Worm (Caenorhabditis elegans) whole organism, L4 larva: Measurements from ENCODE around the gene B0395.3.

Source experiments
- F10B5.3 ChIP-seq: sonication (generic microtip); optimal IDR thresholded peaks from 2 replicates; lab custom pipeline; 2016; ENCODE audit warnings: mild to moderate bottlenecking, missing genetic modification characterization, missing compliant biosample characterization
- F37D6.2 ChIP-seq: sonication (generic microtip); optimal IDR thresholded peaks from 2 replicates; lab custom pipeline; 2016; ENCODE audit warnings: mild to moderate bottlenecking, missing genetic modification characterization, missing compliant biosample characterization
- F49E8.2 ChIP-seq: sonication (generic microtip); optimal IDR thresholded peaks from 2 replicates; lab custom pipeline; 2016; ENCODE audit warnings: missing compliant biosample characterization, mild to moderate bottlenecking, missing genetic modification characterization, borderline replicate concordance
- R02D3.7 ChIP-seq: fragments of 150-350 bp; sonication (generic microtip); optimal IDR thresholded peaks from 3 replicates; lab custom pipeline; 2014; ENCODE audit warnings: missing biosample characterization, missing genetic modification characterization
- Y105C5A.15 ChIP-seq: fragments of 200-800 bp; sonication (Bioruptor generic); IDR thresholded peaks from 2 replicates; pipeline ENCODE4 v1.3.6; 2022; ENCODE audit warnings: missing genetic modification characterization, missing compliant biosample characterization
- aha-1 ChIP-seq: fragments of 150-350 bp; peaks from one replicate; lab custom pipeline; 2014; ENCODE audit warnings: missing biosample characterization, missing genetic modification characterization
- aly-2 ChIP-seq: sonication (generic microtip); optimal IDR thresholded peaks from 2 replicates; lab custom pipeline; 2018; ENCODE audit warnings: missing biosample characterization, missing genetic modification characterization
- arid-1 ChIP-seq: fragments of 200-800 bp; sonication (Bioruptor generic); conservative IDR thresholded peaks from 2 replicates; pipeline ENCODE4 v1.3.6; 2022; ENCODE audit warnings: missing genetic modification reagents, missing genetic modification characterization, missing compliant biosample characterization
- ceh-32 ChIP-seq: sonication (generic microtip); optimal IDR thresholded peaks from 2 replicates; lab custom pipeline; 2016; ENCODE audit warnings: mild to moderate bottlenecking, missing genetic modification characterization, missing compliant biosample characterization; ENCODE audit not compliant: poor library complexity
- ceh-82 ChIP-seq: sonication (generic microtip); optimal IDR thresholded peaks from 2 replicates; lab custom pipeline; 2017; ENCODE audit warnings: missing biosample characterization, missing genetic modification characterization
- daf-16 ChIP-seq, 3 experiments: sonication (generic microtip); optimal IDR thresholded peaks; 2 replicates each; lab custom pipeline; 2016 to 2017; ENCODE audit warnings: missing genetic modification characterization in 3 of 3, missing genetic modification reagents in 3 of 3, mild to moderate bottlenecking in 2 of 3, missing compliant biosample characterization in 2 of 3, missing biosample characterization in 1 of 3, moderate library complexity in 1 of 3
- daf-19 ChIP-seq: fragments of 200-800 bp; sonication (Bioruptor generic); conservative IDR thresholded peaks from 2 replicates; pipeline ENCODE4 v1.3.6; 2022; ENCODE audit warnings: missing genetic modification characterization, missing compliant biosample characterization
- daf-8 ChIP-seq: fragments of 200-800 bp; sonication (Bioruptor generic); IDR thresholded peaks from 2 replicates; pipeline ENCODE4 v1.3.6; 2022; ENCODE audit warnings: missing genetic modification characterization, missing compliant biosample characterization
- dmd-8 ChIP-seq: fragments of 200-800 bp; sonication (Bioruptor generic); IDR thresholded peaks from 2 replicates; pipeline ENCODE4 v1.3.6; 2022; ENCODE audit warnings: missing genetic modification characterization, missing compliant biosample characterization
- dmd-9 ChIP-seq: fragments of 200-800 bp; sonication (Bioruptor generic); IDR thresholded peaks from 2 replicates; pipeline ENCODE4 v1.3.6; 2022; ENCODE audit warnings: missing genetic modification reagents, missing genetic modification characterization, missing compliant biosample characterization
- dve-1 ChIP-seq: sonication (generic microtip); optimal IDR thresholded peaks from 2 replicates; lab custom pipeline; 2017; ENCODE audit warnings: antibody characterized with exemption, mild to moderate bottlenecking, missing genetic modification characterization, missing compliant biosample characterization; ENCODE audit not compliant: insufficient read depth
- egl-43 ChIP-seq: fragments of 200-800 bp; sonication (Bioruptor generic); IDR thresholded peaks from 2 replicates; pipeline ENCODE4 v1.3.6; 2022; ENCODE audit warnings: missing genetic modification reagents, missing genetic modification characterization, missing compliant biosample characterization
- fos-1 ChIP-seq: fragments of 150-350 bp; optimal IDR thresholded peaks from 2 replicates; lab custom pipeline; 2014; ENCODE audit warnings: missing biosample characterization, missing genetic modification characterization
- hif-1 ChIP-seq, 2 experiments: sonication (generic microtip); optimal IDR thresholded peaks; 2 replicates each; lab custom pipeline; 2016 to 2017; ENCODE audit warnings: missing compliant biosample characterization in 2 of 2, missing genetic modification characterization in 2 of 2, missing genetic modification reagents in 2 of 2, missing genotype in 2 of 2, mild to moderate bottlenecking in 1 of 2
- hlh-30 ChIP-seq: sonication (generic microtip); optimal IDR thresholded peaks from 2 replicates; lab custom pipeline; 2017; ENCODE audit warnings: antibody characterized with exemption, mild to moderate bottlenecking, missing genetic modification characterization, missing compliant biosample characterization; ENCODE audit not compliant: insufficient read depth
- hmg-1.1 ChIP-seq: fragments of 200-800 bp; sonication (Bioruptor generic); IDR thresholded peaks from 2 replicates; pipeline ENCODE4 v1.3.6; 2022; ENCODE audit warnings: missing genetic modification reagents, missing genetic modification characterization, missing compliant biosample characterization
- jun-1 ChIP-seq: fragments of 150-350 bp; optimal IDR thresholded peaks from 2 replicates; lab custom pipeline; 2014; ENCODE audit warnings: missing biosample characterization, missing genetic modification reagents, missing genetic modification characterization
- lin-39 ChIP-seq: fragments of 150-350 bp; optimal IDR thresholded peaks from 2 replicates; lab custom pipeline; 2014; ENCODE audit warnings: missing biosample characterization, missing genetic modification reagents, missing genetic modification characterization
- mes-2 ChIP-seq: sonication (generic microtip); optimal IDR thresholded peaks from 2 replicates; lab custom pipeline; 2016; ENCODE audit warnings: missing genotype, mild to moderate bottlenecking, missing genetic modification characterization, missing compliant biosample characterization; ENCODE audit not compliant: poor library complexity, severe bottlenecking
- mxl-2 ChIP-seq: fragments of 200-800 bp; sonication (Bioruptor generic); conservative IDR thresholded peaks from 2 replicates; pipeline ENCODE4 v1.3.6; 2022; ENCODE audit warnings: missing genetic modification reagents, missing genetic modification characterization, missing compliant biosample characterization
- nhr-10 ChIP-seq: fragments of 150-350 bp; optimal IDR thresholded peaks from 2 replicates; lab custom pipeline; 2014; ENCODE audit warnings: missing biosample characterization, missing genetic modification characterization
- nhr-102 ChIP-seq: sonication (generic microtip); optimal IDR thresholded peaks from 2 replicates; lab custom pipeline; 2016; ENCODE audit warnings: mild to moderate bottlenecking, missing genetic modification characterization, moderate library complexity, missing compliant biosample characterization
- nhr-111 ChIP-seq: fragments of 200-800 bp; sonication (Bioruptor generic); optimal IDR thresholded peaks from 2 replicates; lab custom pipeline; 2018; ENCODE audit warnings: mild to moderate bottlenecking, missing genetic modification characterization, missing compliant biosample characterization
- nhr-25 ChIP-seq: sonication (generic microtip); optimal IDR thresholded peaks from 2 replicates; lab custom pipeline; 2017; ENCODE audit warnings: missing genetic modification characterization, mild to moderate bottlenecking, missing compliant biosample characterization, antibody characterized with exemption, moderate library complexity, borderline replicate concordance; ENCODE audit not compliant: insufficient read depth
- nhr-28 ChIP-seq: fragments of 150-350 bp; optimal IDR thresholded peaks from 2 replicates; lab custom pipeline; 2014; ENCODE audit warnings: missing biosample characterization, missing genetic modification characterization
- nhr-76 ChIP-seq: fragments of 150-350 bp; optimal IDR thresholded peaks from 2 replicates; lab custom pipeline; 2014; ENCODE audit warnings: missing biosample characterization, missing genetic modification characterization
- nhr-77 ChIP-seq: fragments of 150-350 bp; optimal IDR thresholded peaks from 2 replicates; lab custom pipeline; 2014; ENCODE audit warnings: missing biosample characterization, missing genetic modification characterization
- pha-4 ChIP-seq, 2 experiments: fragments of 150-350 bp in 1 of 2; fragments of 200-800 bp in 1 of 2; sonication (Bioruptor generic) in 1 of 2; IDR thresholded peaks in 1 of 2; optimal IDR thresholded peaks in 1 of 2; 2 replicates each; pipeline versions ENCODE4 v1.3.6 to Lab custom; 2014 to 2022; ENCODE audit warnings: missing genetic modification characterization in 2 of 2, missing genetic modification reagents in 2 of 2, missing biosample characterization in 1 of 2, missing compliant biosample characterization in 1 of 2
- pqm-1 ChIP-seq: sonication (generic microtip); optimal IDR thresholded peaks from 2 replicates; lab custom pipeline; 2017; ENCODE audit warnings: missing biosample characterization, missing genetic modification characterization
- snpc-1.2 ChIP-seq: fragments of 200-800 bp; sonication (Bioruptor generic); IDR thresholded peaks from 2 replicates; pipeline ENCODE4 v1.3.6; 2022; ENCODE audit warnings: missing genetic modification reagents, missing genetic modification characterization, missing compliant biosample characterization
- unc-62 ChIP-seq, 3 experiments: fragments of 150-350 bp in 1 of 3; sonication (generic microtip); optimal IDR thresholded peaks in 2 of 3; peaks in 1 of 3; 1 replicate in 1 of 3; 2 replicates in 2 of 3; lab custom pipeline; 2014 to 2017; ENCODE audit warnings: missing biosample characterization in 3 of 3, missing genetic modification characterization in 3 of 3, missing genetic modification reagents in 3 of 3, missing genotype in 1 of 3
- vab-7 ChIP-seq: fragments of 200-800 bp; sonication (Bioruptor generic); IDR thresholded peaks from 2 replicates; pipeline ENCODE4 v1.3.6; 2022; ENCODE audit warnings: missing genetic modification reagents, missing genetic modification characterization, missing compliant biosample characterization
- zfp-3 ChIP-seq: fragments of 200-800 bp; sonication (Bioruptor generic); conservative IDR thresholded peaks from 2 replicates; pipeline ENCODE4 v1.3.6; 2022; ENCODE audit warnings: missing genetic modification reagents, missing genetic modification characterization, missing compliant biosample characterization
- zip-11 ChIP-seq: fragments of 200-800 bp; sonication (Bioruptor generic); IDR thresholded peaks from 2 replicates; pipeline ENCODE4 v1.3.6; 2022; ENCODE audit warnings: missing genetic modification characterization, missing compliant biosample characterization
- ztf-11 ChIP-seq: fragments of 150-350 bp; optimal IDR thresholded peaks from 2 replicates; lab custom pipeline; 2014; ENCODE audit warnings: missing biosample characterization, missing genetic modification characterization
- ztf-7 ChIP-seq: fragments of 150-350 bp; optimal IDR thresholded peaks from 2 replicates; lab custom pipeline; 2014; ENCODE audit warnings: missing biosample characterization, missing genetic modification characterization

The B0395.3 gene

ce11 chrX:16087842-16088241 is 47.8 kb upstream of the B0395.3 start (continued):
- TF ChIP-seq nhr-76 (tag; lab: Kevin White, UChicago) (no peak), vab-7 (GFP tag; lab: Robert Waterston, UW) (no peak), hif-1 (tag; optimal IDR thresholded peaks at IDR 0.05; lab: Kevin White, UChicago) (no peak), hlh-30 (tag; lab: Kevin White, UChicago) (no peak), jun-1 (tag; lab: Kevin White, UChicago) (no peak), daf-16 (GFP tag; optimal IDR thresholded peaks at IDR 0.05; lab: Kevin White, UChicago) (no peak), daf-16 (tag; optimal IDR thresholded peaks at IDR 0.05; lab: Kevin White, UChicago) (peak; percentile 70), F10B5.3 (no peak)

ce11 chrX:16085094-16085493 is 45.0 kb upstream of the B0395.3 start, which contains the start of gene C30F2.2:
Gene C30F2.2, minus strand, starts transcription at chrX:16085215.
- TF ChIP-seq ztf-7 (tag; lab: Kevin White, UChicago), result no peak
- peak in 1 of 2 experiments; percentile 48 for TF ChIP-seq unc-62 (GFP tag; optimal IDR thresholded peaks at IDR 0.05 in 1 of 2; lab: Kevin White, UChicago)
- TF ChIP-seq unc-62 (tag; optimal IDR thresholded peaks at IDR 0.05; lab: Kevin White, UChicago), result no peak
- TF ChIP-seq aly-2 (tag; lab: Kevin White, UChicago), result no peak
- TF ChIP-seq pha-4 (GFP tag; IDR thresholded peaks at IDR 0.05; lab: Robert Waterston, UW), result no peak
- TF ChIP-seq pha-4 (tag; optimal IDR thresholded peaks at IDR 0.05; lab: Kevin White, UChicago), result peak; percentile 80
- no peak for TF ChIP-seq nhr-77 (tag; lab: Kevin White, UChicago)
- TF ChIP-seq, all 104 proteins: peak for 2

- TF ChIP-seq snpc-1.2 (GFP tag; lab: Robert Waterston, UW), result no peak
- no peak for TF ChIP-seq zfp-3 (GFP tag; lab: Robert Waterston, UW)
- no peak for TF ChIP-seq fos-1 (tag; lab: Kevin White, UChicago)
- TF ChIP-seq dmd-8 (GFP tag; lab: Robert Waterston, UW), result no peak
- TF ChIP-seq dve-1, result no peak
- TF ChIP-seq R02D3.7 (tag; lab: Kevin White, UChicago), result no peak
- no peak for TF ChIP-seq F49E8.2 (tag; lab: Kevin White, UChicago)
- no peak for TF ChIP-seq hmg-1.1 (GFP tag; lab: Robert Waterston, UW)
- no peak for TF ChIP-seq daf-19 (GFP tag; lab: Robert Waterston, UW)
- TF ChIP-seq lin-39 (tag; lab: Kevin White, UChicago), result no peak
- TF ChIP-seq nhr-10 (tag; lab: Kevin White, UChicago), result no peak
- no peak for TF ChIP-seq pqm-1 (tag; lab: Kevin White, UChicago)
- no peak for TF ChIP-seq unc-62 (GFP tag; optimal IDR thresholded peaks at IDR 0.05 in 1 of 2; lab: Kevin White, UChicago)
- no peak for TF ChIP-seq unc-62 (tag; optimal IDR thresholded peaks at IDR 0.05; lab: Kevin White, UChicago)
Observed at ce11 chrX:16082024-16082423, 42.0 kb upstream of the B0395.3 start, which contains the start of gene idpp-14. Gene idpp-14, plus strand, starts transcription at chrX:16082347.

ce11 chrX:16078695-16079094 is 38.6 kb upstream of the B0395.3 start:
- TF ChIP-seq vab-7 (GFP tag; lab: Robert Waterston, UW) (no peak), aha-1 (tag; lab: Kevin White, UChicago) (peak; percentile 77)

- TF ChIP-seq nhr-102 (tag; lab: Kevin White, UChicago), result no peak
- TF ChIP-seq aha-1 (tag; lab: Kevin White, UChicago), result no peak
- no peak for TF ChIP-seq nhr-76 (tag; lab: Kevin White, UChicago)
- no peak for TF ChIP-seq nhr-111 (GFP tag; lab: Kevin White, UChicago)
- TF ChIP-seq dmd-9, result no peak
- no peak for TF ChIP-seq nhr-10 (tag; lab: Kevin White, UChicago)
- no peak for TF ChIP-seq ceh-82 (tag; lab: Kevin White, UChicago)
- no peak for TF ChIP-seq mxl-2 (GFP tag; lab: Robert Waterston, UW)
- TF ChIP-seq daf-8, result no peak
- TF ChIP-seq nhr-28 (tag; lab: Kevin White, UChicago), result no peak
- TF ChIP-seq zip-11 (GFP tag; lab: Robert Waterston, UW), result no peak
- TF ChIP-seq F49E8.2 (tag; lab: Kevin White, UChicago), result no peak
- TF ChIP-seq arid-1 (GFP tag; lab: Robert Waterston, UW), result no peak
- TF ChIP-seq F37D6.2 (tag; lab: Kevin White, UChicago), result no peak
- no peak for TF ChIP-seq Y105C5A.15 (GFP tag; lab: Robert Waterston, UW)
- TF ChIP-seq ceh-32 (tag; lab: Kevin White, UChicago), result no peak
- no peak for TF ChIP-seq egl-43 (GFP tag; lab: Robert Waterston, UW)
- no peak for TF ChIP-seq nhr-25
- TF ChIP-seq ztf-11 (tag; lab: Kevin White, UChicago), result no peak
- TF ChIP-seq mes-2 (tag; lab: Kevin White, UChicago), result no peak
Observed at ce11 chrX:16076470-16076869, 36.4 kb upstream of the B0395.3 start, which contains the start of gene C30F2.4. Gene C30F2.4, minus strand, starts transcription at chrX:16076570.
